Fruit fly (Drosophila melanogaster) whole organism, embryonic: ENCODE measurements around the gene wda.

ENCODE experiments used
- Asciz ChIP-seq: fragments of 200-800 bp; sonication (Bioruptor generic); optimal IDR thresholded peaks from 2 replicates; lab custom pipeline; 2017; ENCODE audit warnings: missing biosample characterization, mild to moderate bottlenecking, missing genetic modification characterization, missing genetic modification reagents
- B-H2 ChIP-seq: fragments of 200-800 bp; sonication (Bioruptor generic); optimal IDR thresholded peaks from 2 replicates; lab custom pipeline; 2018; ENCODE audit warnings: missing biosample characterization, mild to moderate bottlenecking, missing genetic modification characterization
- Bgb ChIP-seq: fragments of 200-800 bp; sonication (Bioruptor generic); IDR thresholded peaks from 2 replicates; pipeline ENCODE4 v1.3.6; 2022; ENCODE audit warnings: missing biosample characterization, missing genetic modification characterization; ENCODE audit not compliant: partially characterized antibody
- CG10431 ChIP-seq: fragments of 200-800 bp; sonication (Bioruptor generic); optimal IDR thresholded peaks from 3 replicates; lab custom pipeline; 2018; ENCODE audit warnings: missing biosample characterization, mild to moderate bottlenecking, missing genetic modification characterization
- CG10959 ChIP-seq: fragments of 200-800 bp; sonication (Bioruptor generic); IDR thresholded peaks from 2 replicates; pipeline ENCODE4 v1.3.6; 2022; ENCODE audit warnings: missing biosample characterization, missing genetic modification characterization
- CG12104 ChIP-seq: fragments of 200-800 bp; sonication (Bioruptor generic); optimal IDR thresholded peaks from 3 replicates; lab custom pipeline; 2016; ENCODE audit warnings: missing biosample characterization, missing genetic modification characterization
- CG12659 ChIP-seq: fragments of 200-800 bp; sonication (Bioruptor generic); optimal IDR thresholded peaks from 3 replicates; lab custom pipeline; 2017; ENCODE audit warnings: mild to moderate bottlenecking, missing biosample characterization, missing genetic modification reagents, missing genetic modification characterization
- CG17186 ChIP-seq: fragments of 200-800 bp; sonication (Bioruptor generic); optimal IDR thresholded peaks from 3 replicates; lab custom pipeline; 2017; ENCODE audit warnings: missing biosample characterization, missing genetic modification reagents, missing genetic modification characterization
- CG17385 ChIP-seq: fragments of 200-800 bp; sonication (Bioruptor generic); optimal IDR thresholded peaks from 3 replicates; lab custom pipeline; 2018; ENCODE audit warnings: missing biosample characterization, mild to moderate bottlenecking, missing genetic modification characterization
- CG17829 ChIP-seq: fragments of 200-800 bp; optimal IDR thresholded peaks from 2 replicates; lab custom pipeline; 2019; ENCODE audit warnings: missing biosample characterization, mild to moderate bottlenecking, missing genetic modification characterization, moderate library complexity
- CG18476 ChIP-seq: fragments of 200-800 bp; sonication (Bioruptor generic); optimal IDR thresholded peaks from 2 replicates; lab custom pipeline; 2016; ENCODE audit warnings: missing biosample characterization, mild to moderate bottlenecking, missing genetic modification characterization
- CG2120 ChIP-seq: fragments of 200-800 bp; sonication (Bioruptor generic); optimal IDR thresholded peaks from 3 replicates; lab custom pipeline; 2016; ENCODE audit warnings: missing biosample characterization, missing genetic modification characterization
- CG3065 ChIP-seq: fragments of 200-800 bp; sonication (Bioruptor generic); optimal IDR thresholded peaks from 2 replicates; lab custom pipeline; 2016; ENCODE audit warnings: missing biosample characterization, missing genetic modification characterization
- CG33557 ChIP-seq: fragments of 200-800 bp; sonication (Bioruptor generic); optimal IDR thresholded peaks from 2 replicates; lab custom pipeline; 2019; ENCODE audit warnings: missing biosample characterization, mild to moderate bottlenecking, missing genetic modification characterization, moderate library complexity
- CG4404 ChIP-seq: fragments of 200-800 bp; sonication (Bioruptor generic); IDR thresholded peaks from 2 replicates; pipeline ENCODE4 v1.3.6; 2022; ENCODE audit warnings: missing biosample characterization, missing genetic modification characterization
- CG7556 ChIP-seq: fragments of 200-800 bp; sonication (Bioruptor generic); optimal IDR thresholded peaks from 2 replicates; lab custom pipeline; 2017; ENCODE audit warnings: missing biosample characterization, mild to moderate bottlenecking, missing genetic modification characterization
- CG8924 ChIP-seq: fragments of 200-800 bp; optimal IDR thresholded peaks from 3 replicates; lab custom pipeline; 2019; ENCODE audit warnings: missing biosample characterization, mild to moderate bottlenecking, missing genetic modification characterization, moderate library complexity
- Dip2 ChIP-seq: fragments of 200-800 bp; sonication (Bioruptor generic); IDR thresholded peaks from 2 replicates; pipeline ENCODE4 v1.3.6; 2022; ENCODE audit warnings: missing biosample characterization, missing genetic modification characterization
- E2f2 ChIP-seq: fragments of 200-800 bp; sonication (Bioruptor generic); IDR thresholded peaks from 2 replicates; pipeline ENCODE4 v1.3.6; 2022; ENCODE audit warnings: missing biosample characterization, missing genetic modification characterization
- Ets97D ChIP-seq: fragments of 200-800 bp; sonication (Bioruptor generic); optimal IDR thresholded peaks from 3 replicates; lab custom pipeline; 2016; ENCODE audit warnings: missing biosample characterization, missing genetic modification characterization
- Gug ChIP-seq: fragments of 200-800 bp; sonication (Bioruptor generic); IDR thresholded peaks from 4 replicates; pipeline ENCODE4 v1.3.6; 2022; ENCODE audit warnings: missing biosample characterization, missing genetic modification characterization
- H2.0 ChIP-seq: fragments of 200-800 bp; sonication (Bioruptor generic); IDR thresholded peaks from 2 replicates; pipeline ENCODE4 v1.3.6; 2022; ENCODE audit warnings: missing biosample characterization, missing genetic modification characterization
- Hr51 ChIP-seq, 2 experiments: fragments of 200-800 bp; sonication (Bioruptor generic); optimal IDR thresholded peaks; 2 replicates in 1 of 2; 3 replicates in 1 of 2; lab custom pipeline; 2016 to 2018; ENCODE audit warnings: missing biosample characterization in 2 of 2, missing genetic modification characterization in 2 of 2, mild to moderate bottlenecking in 1 of 2, moderate library complexity in 1 of 2
- Hsf ChIP-seq: fragments of 200-800 bp; sonication (Bioruptor generic); optimal IDR thresholded peaks from 3 replicates; lab custom pipeline; 2016; ENCODE audit warnings: missing biosample characterization, missing genetic modification characterization
- Lhr ChIP-seq: fragments of 200-800 bp; sonication (Bioruptor generic); optimal IDR thresholded peaks from 3 replicates; lab custom pipeline; 2017; ENCODE audit warnings: mild to moderate bottlenecking, missing biosample characterization, missing genetic modification reagents, missing genetic modification characterization
- Myb ChIP-seq: fragments of 200-800 bp; sonication (Bioruptor generic); optimal IDR thresholded peaks from 2 replicates; lab custom pipeline; 2016; ENCODE audit warnings: missing biosample characterization, missing genetic modification characterization
- Neu2 ChIP-seq: fragments of 200-800 bp; sonication (Bioruptor generic); optimal IDR thresholded peaks from 3 replicates; lab custom pipeline; 2016; ENCODE audit warnings: missing biosample characterization, missing genetic modification characterization, borderline replicate concordance
- Oaz ChIP-seq: fragments of 200-800 bp; sonication (Bioruptor generic); IDR thresholded peaks from 2 replicates; pipeline ENCODE4 v1.3.6; 2022; ENCODE audit warnings: missing biosample characterization, missing genetic modification characterization
- Optix ChIP-seq: fragments of 200-800 bp; sonication (Bioruptor generic); IDR thresholded peaks from 3 replicates; pipeline ENCODE4 v1.3.6; 2022; ENCODE audit warnings: missing biosample characterization, missing genetic modification characterization
- Poxn ChIP-seq: fragments of 200-800 bp; sonication (Bioruptor generic); IDR thresholded peaks from 2 replicates; pipeline ENCODE4 v1.3.6; 2022; ENCODE audit warnings: missing biosample characterization, missing genetic modification characterization
- Side ChIP-seq: fragments of 200-800 bp; sonication (Bioruptor generic); optimal IDR thresholded peaks from 2 replicates; lab custom pipeline; 2016; ENCODE audit warnings: missing biosample characterization, missing genetic modification characterization
- Sry-δ ChIP-seq: fragments of 200-800 bp; sonication (Bioruptor generic); optimal IDR thresholded peaks from 2 replicates; lab custom pipeline; 2016; ENCODE audit warnings: missing biosample characterization, missing genetic modification characterization
- YL-1 ChIP-seq: fragments of 200-800 bp; sonication (Bioruptor generic); optimal IDR thresholded peaks from 3 replicates; lab custom pipeline; 2017; ENCODE audit warnings: missing biosample characterization, mild to moderate bottlenecking, missing genetic modification characterization
- ac ChIP-seq: fragments of 200-800 bp; sonication (Bioruptor generic); optimal IDR thresholded peaks from 3 replicates; lab custom pipeline; 2017; ENCODE audit warnings: missing biosample characterization, mild to moderate bottlenecking, missing genetic modification characterization
- br ChIP-seq: fragments of >200 bp; optimal IDR thresholded peaks from 2 replicates; lab custom pipeline; 2017
- cwo ChIP-seq: fragments of 200-800 bp; sonication (Bioruptor generic); optimal IDR thresholded peaks from 3 replicates; lab custom pipeline; 2017; ENCODE audit warnings: missing biosample characterization, missing genetic modification characterization, mild to moderate bottlenecking, moderate library complexity, missing genetic modification reagents
- da ChIP-seq: fragments of 200-800 bp; sonication (Bioruptor generic); optimal IDR thresholded peaks from 2 replicates; lab custom pipeline; 2016; ENCODE audit warnings: missing biosample characterization, missing genetic modification characterization
- ewg ChIP-seq: fragments of 200-800 bp; sonication (Bioruptor generic); optimal IDR thresholded peaks from 3 replicates; lab custom pipeline; 2017; ENCODE audit warnings: mild to moderate bottlenecking, missing biosample characterization, missing genetic modification reagents, missing genetic modification characterization
- fd3F ChIP-seq: fragments of 200-800 bp; sonication (Bioruptor generic); optimal IDR thresholded peaks from 2 replicates; lab custom pipeline; 2018; ENCODE audit warnings: missing biosample characterization, mild to moderate bottlenecking, missing genetic modification characterization, moderate library complexity
- grn ChIP-seq: fragments of 200-800 bp; sonication (Bioruptor generic); optimal IDR thresholded peaks from 3 replicates; lab custom pipeline; 2017; ENCODE audit warnings: missing biosample characterization, missing genetic modification characterization
- hb ChIP-seq: fragments of 200-800 bp; sonication (Bioruptor generic); IDR thresholded peaks from 3 replicates; pipeline ENCODE4 v1.3.6; 2022; ENCODE audit warnings: missing biosample characterization, missing genetic modification characterization; ENCODE audit not compliant: partially characterized antibody
- lmd ChIP-seq: fragments of 200-800 bp; sonication (Bioruptor generic); IDR thresholded peaks from 2 replicates; pipeline ENCODE4 v1.3.6; 2022; ENCODE audit warnings: missing biosample characterization, missing genetic modification characterization
- mirr ChIP-seq: fragments of 200-800 bp; sonication (Bioruptor generic); optimal IDR thresholded peaks from 3 replicates; lab custom pipeline; 2018; ENCODE audit warnings: missing biosample characterization, mild to moderate bottlenecking, missing genetic modification characterization
- nau ChIP-seq: fragments of 200-800 bp; sonication (Bioruptor generic); optimal IDR thresholded peaks from 3 replicates; lab custom pipeline; 2017; ENCODE audit warnings: missing biosample characterization, mild to moderate bottlenecking, missing genetic modification characterization, missing genetic modification reagents
- otp ChIP-seq: fragments of 200-800 bp; sonication (Bioruptor generic); IDR thresholded peaks from 3 replicates; pipeline ENCODE4, ENCODE4 v1.3.6; 2022; ENCODE audit warnings: missing biosample characterization, missing genetic modification characterization
- phol ChIP-seq: fragments of 200-800 bp; sonication (Bioruptor generic); optimal IDR thresholded peaks from 3 replicates; lab custom pipeline; 2018; ENCODE audit warnings: missing biosample characterization, mild to moderate bottlenecking, missing genetic modification characterization, moderate library complexity
- ranshi ChIP-seq: fragments of 200-800 bp; sonication (Bioruptor generic); IDR thresholded peaks from 2 replicates; pipeline ENCODE4 v1.3.6; 2022; ENCODE audit warnings: missing biosample characterization, missing genetic modification characterization
- row ChIP-seq: fragments of 200-800 bp; sonication (Bioruptor generic); IDR thresholded peaks from 3 replicates; pipeline ENCODE4 v1.3.6; 2022; ENCODE audit warnings: missing biosample characterization, missing genetic modification characterization
- run ChIP-seq: fragments of 200-800 bp; sonication (Bioruptor generic); optimal IDR thresholded peaks from 3 replicates; lab custom pipeline; 2018; ENCODE audit warnings: missing biosample characterization, mild to moderate bottlenecking, missing genetic modification characterization
- slbo ChIP-seq: fragments of 200-800 bp; sonication (Bioruptor generic); IDR thresholded peaks from 2 replicates; pipeline ENCODE4 v1.3.6; 2022; ENCODE audit warnings: missing biosample characterization, missing genetic modification characterization
- wek ChIP-seq: fragments of 200-800 bp; sonication (Bioruptor generic); optimal IDR thresholded peaks from 3 replicates; lab custom pipeline; 2018; ENCODE audit warnings: missing biosample characterization, mild to moderate bottlenecking, missing genetic modification characterization, moderate library complexity

Gene wda

dm6 chr3R:23211745-23212254, 46.1 kb downstream of the wda start (continued):
- TF ChIP-seq CG7556 (GFP tag; lab: Kevin White, UChicago): peak; percentile 80
- TF ChIP-seq wek: no peak
- TF ChIP-seq cwo (GFP tag; lab: Kevin White, UChicago): peak; percentile 65
- no peak for TF ChIP-seq hb (GFP tag; lab: Robert Waterston, UW)
- TF ChIP-seq CG10431 (GFP tag; lab: Kevin White, UChicago): no peak
- TF ChIP-seq CG17385: no peak
- TF ChIP-seq CG12659 (GFP tag; lab: Kevin White, UChicago): peak; percentile 21
- TF ChIP-seq CG12104 (GFP tag; lab: Kevin White, UChicago): no peak
- TF ChIP-seq Gug: no peak
- TF ChIP-seq ranshi (GFP tag; lab: Robert Waterston, UW): 0 out of 2 replicates have a peak, but pooled peaks have one; percentile 19
- peak; percentile 38; the same call in 1 of the 2 replicates for TF ChIP-seq CG4404 (GFP tag; lab: Robert Waterston, UW)
- TF ChIP-seq row (GFP tag; lab: Robert Waterston, UW): peak; percentile 76
- TF ChIP-seq otp (GFP tag; lab: Robert Waterston, UW): no peak
- peak; percentile 53 for TF ChIP-seq phol (tag; lab: Kevin White, UChicago)
- no peak for TF ChIP-seq Neu2
- TF ChIP-seq mirr (GFP tag; lab: Kevin White, UChicago): no peak
- TF ChIP-seq Poxn (GFP tag; lab: Robert Waterston, UW): no peak
- TF ChIP-seq CG3065: no peak
- TF ChIP-seq Lhr (GFP tag; lab: Kevin White, UChicago): no peak
- TF ChIP-seq CG10959 (GFP tag; lab: Robert Waterston, UW): no peak
- peak; percentile 32 for TF ChIP-seq slbo (GFP tag; lab: Robert Waterston, UW)
- TF ChIP-seq CG8924 (tag; lab: Kevin White, UChicago): peak; percentile 65
- peak; percentile 54 for TF ChIP-seq Side (GFP tag; lab: Kevin White, UChicago)
- no peak for TF ChIP-seq Bgb (GFP tag; lab: Robert Waterston, UW)
- TF ChIP-seq Hsf (GFP tag; lab: Kevin White, UChicago): no peak
- no peak for TF ChIP-seq Sry-δ (GFP tag; lab: Kevin White, UChicago)
- TF ChIP-seq Oaz (GFP tag; lab: Robert Waterston, UW): no peak
- no peak for TF ChIP-seq YL-1 (GFP tag; lab: Kevin White, UChicago)
- TF ChIP-seq ewg (GFP tag; lab: Kevin White, UChicago): peak; percentile 70
- peak; percentile 42; the same call in 1 of the 2 replicates for TF ChIP-seq lmd
- TF ChIP-seq B-H2 (GFP tag; lab: Kevin White, UChicago): peak; percentile 1
- peak; percentile 38 for TF ChIP-seq nau (GFP tag; lab: Kevin White, UChicago)
- peak in 1 of 2 experiments; percentile 40 for TF ChIP-seq Hr51 (GFP tag; optimal IDR thresholded peaks at IDR 0.05; lab: Kevin White, UChicago)
- no peak for TF ChIP-seq Myb (GFP tag; lab: Kevin White, UChicago)
- peak; percentile 9 for TF ChIP-seq CG33557 (GFP tag; lab: Kevin White, UChicago)
- TF ChIP-seq CG17186 (GFP tag; lab: Kevin White, UChicago): no peak
- TF ChIP-seq CG17829: peak; percentile 44
- TF ChIP-seq CG2120 (GFP tag; lab: Kevin White, UChicago): peak; percentile 77
- TF ChIP-seq E2f2: peak; percentile 41; the same call in 1 of the 2 replicates
- peak; percentile 31 for TF ChIP-seq CG18476
- TF ChIP-seq Asciz (GFP tag; lab: Kevin White, UChicago): no peak
- TF ChIP-seq Optix (GFP tag; lab: Robert Waterston, UW): no peak
- TF ChIP-seq H2.0 (GFP tag; lab: Robert Waterston, UW): no peak
- peak; percentile 12 for TF ChIP-seq Ets97D (GFP tag; lab: Kevin White, UChicago)
- TF ChIP-seq fd3F (GFP tag; lab: Kevin White, UChicago): peak; percentile 2
- no peak for TF ChIP-seq Dip2
- no peak for TF ChIP-seq ac
- TF ChIP-seq br (lab: Kevin White, UChicago): no peak
- TF ChIP-seq grn (GFP tag; lab: Kevin White, UChicago): no peak
- TF ChIP-seq da (GFP tag; lab: Kevin White, UChicago): no peak
- no peak for TF ChIP-seq run (tag; lab: Kevin White, UChicago)
